Worm (Caenorhabditis elegans) whole organism, L1 larva: Measurements from ENCODE around the gene K02B2.6.

Experiments used
- efl-1 ChIP-seq, 4 experiments: fragments of 150-350 bp; optimal IDR thresholded peaks in 3 of 4; peaks in 1 of 4; 1 replicate in 1 of 4; 2 replicates in 3 of 4; lab custom pipeline; 2014; ENCODE audit warnings: missing biosample characterization in 2 of 4, missing genetic modification characterization in 2 of 4, missing genetic modification reagents in 2 of 4
- elt-3 ChIP-seq, 6 experiments: fragments of 150-350 bp in 1 of 6; sonication (generic microtip); optimal IDR thresholded peaks; 2 replicates each; lab custom pipeline; 2017 to 2018; ENCODE audit warnings: missing biosample characterization in 6 of 6, missing genetic modification characterization in 6 of 6, inconsistent platforms in 1 of 6
- nhr-77 ChIP-seq: fragments of 150-350 bp; optimal IDR thresholded peaks from 2 replicates; lab custom pipeline; 2014; ENCODE audit warnings: missing biosample characterization, missing genetic modification characterization
- rnt-1 ChIP-seq: sonication (generic microtip); optimal IDR thresholded peaks from 2 replicates; lab custom pipeline; 2016; ENCODE audit warnings: mild to moderate bottlenecking, missing genetic modification characterization, moderate library complexity, missing compliant biosample characterization
- snpc-4 ChIP-seq: fragments of 150-350 bp; optimal IDR thresholded peaks from 2 replicates; lab custom pipeline; 2014; ENCODE audit warnings: missing biosample characterization, missing genetic modification characterization
- zag-1 ChIP-seq: fragments of 150-350 bp; optimal IDR thresholded peaks from 2 replicates; lab custom pipeline; 2014; ENCODE audit warnings: missing biosample characterization, missing genetic modification characterization
- ztf-4 ChIP-seq: fragments of 150-350 bp; optimal IDR thresholded peaks from 2 replicates; lab custom pipeline; 2014; ENCODE audit warnings: missing biosample characterization, missing genetic modification characterization

DNA sequence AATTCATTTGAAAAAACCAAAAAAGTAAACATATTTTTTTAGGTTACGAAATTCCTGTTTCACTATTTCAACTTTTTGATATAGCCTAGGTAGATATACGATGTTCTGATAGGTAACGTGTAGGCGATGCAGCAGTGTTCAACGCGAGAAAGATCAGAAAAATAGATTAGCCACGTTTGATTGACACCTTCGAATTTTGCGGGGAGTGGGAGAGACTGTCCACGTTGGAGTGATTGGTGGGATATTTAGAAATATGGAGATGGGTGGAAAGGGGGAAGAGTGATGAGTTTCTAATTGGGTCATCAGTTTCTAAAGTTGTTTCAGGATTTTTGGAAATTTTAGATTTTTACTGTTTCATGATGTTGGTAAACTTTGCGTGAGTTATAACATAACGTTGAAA is 39.0 kb downstream of the K02B2.6 start:
- TF ChIP-seq elt-3 (tag; optimal IDR thresholded peaks at IDR 0.05; lab: Kevin White, UChicago) = no peak
- no peak for TF ChIP-seq efl-1 (optimal IDR thresholded peaks at IDR 0.05; lab: Kevin White, UChicago)
- TF ChIP-seq efl-1 (GFP tag; optimal IDR thresholded peaks at IDR 0.05 in 1 of 2; lab: Kevin White, UChicago) = no peak
- no peak for TF ChIP-seq snpc-4 (tag; lab: Kevin White, UChicago)
- no peak for TF ChIP-seq rnt-1 (tag; lab: Kevin White, UChicago)
- no peak for TF ChIP-seq zag-1 (tag; lab: Kevin White, UChicago)
- TF ChIP-seq ztf-4 (tag; lab: Kevin White, UChicago) = no peak
- no peak for TF ChIP-seq nhr-77
